Fruit fly (Drosophila melanogaster): ENCODE measurements around the gene fax.

DNA sequence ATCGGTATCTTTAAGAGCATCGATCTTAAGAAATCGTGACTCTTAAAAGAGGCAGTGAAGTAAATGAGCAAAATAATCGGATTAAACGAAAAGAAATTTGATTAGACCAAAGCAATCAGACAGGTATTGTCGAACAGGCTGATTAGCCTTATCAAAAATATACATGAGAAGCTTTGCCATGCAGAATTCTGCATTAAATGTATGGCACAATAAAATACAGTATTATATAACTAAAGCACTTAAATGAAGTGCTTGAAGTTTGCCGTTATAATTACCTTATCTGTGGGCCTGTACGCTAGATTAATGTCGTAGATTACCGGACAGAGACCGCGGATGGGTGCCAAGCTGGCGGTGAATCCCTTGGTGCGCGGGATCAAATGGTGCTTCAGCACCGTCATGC is 28.6 kb downstream of the fax start:
- TF ChIP-seq CG6163 (GFP tag; IDR thresholded peaks at IDR 0.05) (no peak), CG4318 (GFP tag; optimal IDR thresholded peaks at IDR 0.05) (no peak), CG34406 (GFP tag; optimal IDR thresholded peaks at IDR 0.05) (no peak), spab (GFP tag; optimal IDR thresholded peaks at IDR 0.05) (no peak)
